Fruit fly (Drosophila melanogaster): ENCODE measurements around the gene mex1.

- no peak for TF ChIP-seq CG34367 (tag; optimal IDR thresholded peaks at IDR 0.05)
- TF ChIP-seq CG17806 (tag; optimal IDR thresholded peaks at IDR 0.05): no peak
- TF ChIP-seq EcR (GFP tag; optimal IDR thresholded peaks at IDR 0.05): no peak
- no peak for TF ChIP-seq CG8159 (tag; optimal IDR thresholded peaks at IDR 0.05)
- no peak for TF ChIP-seq CG32121 (GFP tag; IDR thresholded peaks at IDR 0.05)
- TF ChIP-seq CG8301 (tag; optimal IDR thresholded peaks at IDR 0.05): no peak
- no peak for TF ChIP-seq CG14655 (GFP tag; optimal IDR thresholded peaks at IDR 0.05)
- TF ChIP-seq gl (tag; optimal IDR thresholded peaks at IDR 0.05): no peak
- TF ChIP-seq D1 (tag; optimal IDR thresholded peaks at IDR 0.05): no peak
- no peak for TF ChIP-seq CG15710 (tag; optimal IDR thresholded peaks at IDR 0.05)
These were observed 17.1 kb downstream of the mex1 start for dm6 chr3L:15502256-15502655.

Measured in whole organism, pupa.